Fruit fly (Drosophila melanogaster): ENCODE data around the gene CG4194.

The CG4194 gene

dm6 chrX:2094072-2094761 lies 25.8 kb downstream of the CG4194 start, which contains the start of gene csw (continued):
- peak; percentile 40 for TF ChIP-seq Xbp1 (GFP tag; optimal IDR thresholded peaks at IDR 0.05)
- no peak for TF ChIP-seq CG32532 (GFP tag; IDR thresholded peaks at IDR 0.05)
- no peak for TF ChIP-seq slp2 (GFP tag; optimal IDR thresholded peaks at IDR 0.05)
- no peak; the same call in 1 of the 2 replicates for TF ChIP-seq CG9215 (GFP tag; IDR thresholded peaks at IDR 0.05)
- TF ChIP-seq CG18476 (GFP tag; optimal IDR thresholded peaks at IDR 0.05): peak; percentile 11
- TF ChIP-seq CG10959 (GFP tag; IDR thresholded peaks at IDR 0.05): no peak
- TF ChIP-seq lilli (GFP tag; optimal IDR thresholded peaks at IDR 0.05): peak; percentile 64
- TF ChIP-seq TFAM (GFP tag; optimal IDR thresholded peaks at IDR 0.05): no peak
- TF ChIP-seq Ravus (GFP tag; IDR thresholded peaks at IDR 0.05): no peak
- TF ChIP-seq Hr39 (optimal IDR thresholded peaks at IDR 0.05): no peak
- no peak for TF ChIP-seq ATbp (GFP tag; optimal IDR thresholded peaks at IDR 0.05)
- peak; percentile 11 for TF ChIP-seq CG11398 (GFP tag; optimal IDR thresholded peaks at IDR 0.05)
- TF ChIP-seq bcd (GFP tag; optimal IDR thresholded peaks at IDR 0.05): peak; percentile 30
- TF ChIP-seq dysf (GFP tag; IDR thresholded peaks at IDR 0.05): peak; percentile 31; the same call in 1 of the 3 replicates
- TF ChIP-seq CG18011 (GFP tag; optimal IDR thresholded peaks at IDR 0.05): peak; percentile 95
- TF ChIP-seq CG11723 (GFP tag; optimal IDR thresholded peaks at IDR 0.05): no peak
- peak; percentile 40; the same call in 1 of the 2 replicates for TF ChIP-seq CG17328 (GFP tag; IDR thresholded peaks at IDR 0.05)
- 0 out of 3 replicates have a peak, but pooled peaks have one; percentile 31 for TF ChIP-seq CG6791 (GFP tag; IDR thresholded peaks at IDR 0.05; ENCODE audit: partially characterized antibody)
- peak; percentile 24; the same call in 1 of the 2 replicates for TF ChIP-seq CG13287 (GFP tag; IDR thresholded peaks at IDR 0.05; ENCODE audit: partially characterized antibody)
- no peak for TF ChIP-seq ham (GFP tag; IDR thresholded peaks at IDR 0.05)
- no peak for TF ChIP-seq Oli (tag; optimal IDR thresholded peaks at IDR 0.05)
- peak; percentile 62 for TF ChIP-seq Sin3A (optimal IDR thresholded peaks at IDR 0.05)
- no peak for TF ChIP-seq CkIIα-i1 (GFP tag; IDR thresholded peaks at IDR 0.05)
- TF ChIP-seq HmgZ (tag; optimal IDR thresholded peaks at IDR 0.05): peak; percentile 80
- TF ChIP-seq slbo (GFP tag; IDR thresholded peaks at IDR 0.05): peak; percentile 76
- TF ChIP-seq onecut (GFP tag; IDR thresholded peaks at IDR 0.05): peak; percentile 94
- peak; percentile 92 for TF ChIP-seq Elba2 (GFP tag; optimal IDR thresholded peaks at IDR 0.05)
- TF ChIP-seq CG12219 (GFP tag; optimal IDR thresholded peaks at IDR 0.05): no peak
- TF ChIP-seq al (GFP tag; IDR thresholded peaks at IDR 0.05): no peak
- TF ChIP-seq CG1024 (GFP tag; IDR thresholded peaks at IDR 0.05): no peak
- peak; percentile 38 for TF ChIP-seq CG8290 (GFP tag; optimal IDR thresholded peaks at IDR 0.05)
- TF ChIP-seq CG8290 (tag; optimal IDR thresholded peaks at IDR 0.05): peak in 1 of 2 experiments; percentile 78
- no peak for TF ChIP-seq Spps (tag; optimal IDR thresholded peaks at IDR 0.05)
- TF ChIP-seq BEAF-32 (GFP tag; optimal IDR thresholded peaks at IDR 0.05): peak; percentile 55
- no peak for TF ChIP-seq D19A (tag; optimal IDR thresholded peaks at IDR 0.05)
- TF ChIP-seq CG11247 (GFP tag; IDR thresholded peaks at IDR 0.05): no peak; the same call in 1 of the 2 replicates
- TF ChIP-seq sd (tag; optimal IDR thresholded peaks at IDR 0.05): peak; percentile 35
- no peak for TF ChIP-seq Poxn (GFP tag; IDR thresholded peaks at IDR 0.05)
- TF ChIP-seq Taf1 (GFP tag; IDR thresholded peaks at IDR 0.05): no peak
- no peak for TF ChIP-seq Awh (GFP tag; IDR thresholded peaks at IDR 0.05)
- TF ChIP-seq CG4328 (GFP tag; optimal IDR thresholded peaks at IDR 0.05): no peak
- peak; percentile 49 for TF ChIP-seq HLH54F (GFP tag; optimal IDR thresholded peaks at IDR 0.05)
- TF ChIP-seq trh (GFP tag; optimal IDR thresholded peaks at IDR 0.05): peak; percentile 1
- no peak for TF ChIP-seq slou (GFP tag; optimal IDR thresholded peaks at IDR 0.05)
- TF ChIP-seq CoRest (tag; optimal IDR thresholded peaks at IDR 0.05): peak; percentile 57
- no peak for TF ChIP-seq GATAe (GFP tag; conservative IDR thresholded peaks at IDR 0.05)
- no peak for TF ChIP-seq CrebB (tag; optimal IDR thresholded peaks at IDR 0.05)
- TF ChIP-seq Fer1 (GFP tag; optimal IDR thresholded peaks at IDR 0.05): peak; percentile 33
- TF ChIP-seq CG15601 (tag; optimal IDR thresholded peaks at IDR 0.05): peak; percentile 40
- no peak for TF ChIP-seq CG1233 (GFP tag; optimal IDR thresholded peaks at IDR 0.05)
- TF ChIP-seq Mad (GFP tag; optimal IDR thresholded peaks at IDR 0.05): peak; percentile 12
